Worm (Caenorhabditis elegans) whole organism, L2 larva: ENCODE measurements around the gene C06G3.3.

Source experiments
- C34F6.9 ChIP-seq: fragments of 150-350 bp; optimal IDR thresholded peaks from 2 replicates; lab custom pipeline; 2014; ENCODE audit warnings: missing biosample characterization, missing genetic modification characterization
- F13H6.1 ChIP-seq: sonication (generic microtip); optimal IDR thresholded peaks from 2 replicates; lab custom pipeline; 2016; ENCODE audit warnings: missing genetic modification characterization, missing compliant biosample characterization
- R02D3.7 ChIP-seq: fragments of 150-350 bp; optimal IDR thresholded peaks from 2 replicates; lab custom pipeline; 2014; ENCODE audit warnings: missing biosample characterization, missing genetic modification characterization
- Y55F3AM.14 ChIP-seq: fragments of 200-800 bp; sonication (Bioruptor generic); optimal IDR thresholded peaks from 2 replicates; lab custom pipeline; 2018; ENCODE audit warnings: mild to moderate bottlenecking, missing genetic modification characterization, missing compliant biosample characterization
- ZK546.5 ChIP-seq: sonication (generic microtip); optimal IDR thresholded peaks from 2 replicates; lab custom pipeline; 2017; ENCODE audit warnings: missing biosample characterization, missing genetic modification characterization
- alr-1 ChIP-seq: fragments of 150-350 bp; optimal IDR thresholded peaks from 2 replicates; lab custom pipeline; 2014; ENCODE audit warnings: missing biosample characterization, missing genetic modification characterization
- aly-2 ChIP-seq: fragments of 150-350 bp; optimal IDR thresholded peaks from 2 replicates; lab custom pipeline; 2014; ENCODE audit warnings: missing biosample characterization, missing genetic modification characterization
- ama-1 ChIP-seq: fragments of 150-350 bp; optimal IDR thresholded peaks from 2 replicates; lab custom pipeline; 2018; ENCODE audit warnings: inconsistent platforms
- ceh-16 ChIP-seq: fragments of 150-350 bp; optimal IDR thresholded peaks from 2 replicates; lab custom pipeline; 2014; ENCODE audit warnings: missing biosample characterization, missing genetic modification characterization
- ceh-82 ChIP-seq: fragments of 150-350 bp; optimal IDR thresholded peaks from 2 replicates; lab custom pipeline; 2014; ENCODE audit warnings: missing biosample characterization, missing genetic modification characterization
- crh-2 ChIP-seq: sonication (generic microtip); optimal IDR thresholded peaks from 2 replicates; lab custom pipeline; 2017; ENCODE audit warnings: missing biosample characterization, missing genetic modification characterization
- dmd-4 ChIP-seq: sonication (generic microtip); optimal IDR thresholded peaks from 2 replicates; lab custom pipeline; 2017; ENCODE audit warnings: missing biosample characterization, missing genetic modification characterization
- egl-27 ChIP-seq: sonication (generic microtip); optimal IDR thresholded peaks from 3 replicates; lab custom pipeline; 2017; ENCODE audit warnings: missing biosample characterization, missing genetic modification reagents, missing genetic modification characterization
- elt-1 ChIP-seq: fragments of 150-350 bp; optimal IDR thresholded peaks from 2 replicates; lab custom pipeline; 2014; ENCODE audit warnings: missing biosample characterization, missing genetic modification characterization
- elt-3 ChIP-seq: sonication (generic microtip); optimal IDR thresholded peaks from 2 replicates; lab custom pipeline; 2017; ENCODE audit warnings: missing biosample characterization, missing genetic modification characterization
- fos-1 ChIP-seq: fragments of 150-350 bp; optimal IDR thresholded peaks from 2 replicates; lab custom pipeline; 2014; ENCODE audit warnings: missing biosample characterization, missing genetic modification characterization
- gmeb-1 ChIP-seq: fragments of 150-350 bp; optimal IDR thresholded peaks from 2 replicates; lab custom pipeline; 2014; ENCODE audit warnings: missing biosample characterization, missing genetic modification characterization
- lin-11 ChIP-seq: fragments of 150-350 bp; sonication (generic microtip); optimal IDR thresholded peaks from 2 replicates; lab custom pipeline; 2014; ENCODE audit warnings: missing biosample characterization, missing genetic modification characterization, inconsistent platforms, mixed read lengths
- lin-13 ChIP-seq: fragments of 150-350 bp; optimal IDR thresholded peaks from 2 replicates; lab custom pipeline; 2014; ENCODE audit warnings: missing biosample characterization, missing genetic modification reagents, missing genetic modification characterization
- lin-39 ChIP-seq: fragments of 150-350 bp; optimal IDR thresholded peaks from 2 replicates; lab custom pipeline; 2014; ENCODE audit warnings: missing biosample characterization, missing genetic modification reagents, missing genetic modification characterization
- lsy-2 ChIP-seq, 2 experiments: fragments of 150-350 bp in 1 of 2; sonication (generic microtip) in 1 of 2; optimal IDR thresholded peaks; 2 replicates each; lab custom pipeline; 2014 to 2017; ENCODE audit warnings: missing biosample characterization in 2 of 2, missing genetic modification characterization in 2 of 2
- mab-5 ChIP-seq: fragments of 150-350 bp; optimal IDR thresholded peaks from 2 replicates; lab custom pipeline; 2014; ENCODE audit warnings: missing biosample characterization, missing genetic modification characterization
- mbf-1 ChIP-seq: sonication (generic microtip); optimal IDR thresholded peaks from 2 replicates; lab custom pipeline; 2017; ENCODE audit warnings: missing biosample characterization, missing genetic modification characterization
- mdl-1 ChIP-seq, 2 experiments: fragments of 150-350 bp in 1 of 2; sonication (generic microtip) in 1 of 2; optimal IDR thresholded peaks; 2 replicates each; lab custom pipeline; 2017; ENCODE audit warnings: missing biosample characterization in 2 of 2, missing genetic modification characterization in 2 of 2
- nhr-10 ChIP-seq: sonication (generic microtip); optimal IDR thresholded peaks from 2 replicates; lab custom pipeline; 2017; ENCODE audit warnings: missing biosample characterization, missing genetic modification characterization
- nhr-11 ChIP-seq: fragments of 150-350 bp; optimal IDR thresholded peaks from 2 replicates; lab custom pipeline; 2014; ENCODE audit warnings: missing biosample characterization, missing genetic modification characterization
- nhr-12 ChIP-seq: fragments of 150-350 bp; optimal IDR thresholded peaks from 2 replicates; lab custom pipeline; 2014; ENCODE audit warnings: missing biosample characterization, missing genetic modification characterization
- nhr-129 ChIP-seq: fragments of 150-350 bp; optimal IDR thresholded peaks from 2 replicates; lab custom pipeline; 2014; ENCODE audit warnings: missing biosample characterization, missing genetic modification characterization
- nhr-21 ChIP-seq: fragments of 150-350 bp; optimal IDR thresholded peaks from 2 replicates; lab custom pipeline; 2014; ENCODE audit warnings: missing biosample characterization, missing genetic modification characterization
- nhr-23 ChIP-seq: fragments of 150-350 bp; optimal IDR thresholded peaks from 2 replicates; lab custom pipeline; 2014; ENCODE audit warnings: missing biosample characterization, missing genetic modification reagents, missing genetic modification characterization
- nhr-237 ChIP-seq: fragments of 150-350 bp; optimal IDR thresholded peaks from 2 replicates; lab custom pipeline; 2014; ENCODE audit warnings: missing biosample characterization, missing genetic modification characterization
- nhr-25 ChIP-seq: fragments of 150-350 bp; sonication (generic microtip); optimal IDR thresholded peaks from 3 replicates; lab custom pipeline; 2014; ENCODE audit warnings: missing biosample characterization, missing genetic modification characterization
- nhr-6 ChIP-seq: fragments of 150-350 bp; optimal IDR thresholded peaks from 2 replicates; lab custom pipeline; 2014; ENCODE audit warnings: missing biosample characterization, missing genetic modification characterization
- nhr-77 ChIP-seq: fragments of 150-350 bp; optimal IDR thresholded peaks from 2 replicates; lab custom pipeline; 2014; ENCODE audit warnings: missing biosample characterization, missing genetic modification characterization
- peb-1 ChIP-seq: fragments of 150-350 bp; optimal IDR thresholded peaks from 2 replicates; lab custom pipeline; 2014; ENCODE audit warnings: missing biosample characterization, missing genetic modification characterization
- sem-4 ChIP-seq: fragments of 150-350 bp; optimal IDR thresholded peaks from 2 replicates; lab custom pipeline; 2014; ENCODE audit warnings: missing biosample characterization, missing genetic modification reagents, missing genetic modification characterization
- skn-1 ChIP-seq: sonication (generic microtip); optimal IDR thresholded peaks from 2 replicates; lab custom pipeline; 2017; ENCODE audit warnings: missing biosample characterization, missing genetic modification characterization
- sma-3 ChIP-seq: sonication (generic microtip); optimal IDR thresholded peaks from 2 replicates; lab custom pipeline; 2016; ENCODE audit warnings: missing genetic modification reagents, missing genetic modification characterization, missing compliant biosample characterization
- sma-9 ChIP-seq, 2 experiments: fragments of 150-350 bp in 1 of 2; sonication (generic microtip) in 1 of 2; optimal IDR thresholded peaks; 2 replicates each; lab custom pipeline; 2014 to 2016; ENCODE audit warnings: missing genetic modification characterization in 2 of 2, mild to moderate bottlenecking in 1 of 2, missing biosample characterization in 1 of 2, missing compliant biosample characterization in 1 of 2, missing genetic modification reagents in 1 of 2, moderate library complexity in 1 of 2
- snpc-4 ChIP-seq: fragments of 150-350 bp; optimal IDR thresholded peaks from 2 replicates; lab custom pipeline; 2014; ENCODE audit warnings: missing biosample characterization, missing genetic modification characterization
- unc-39 ChIP-seq: fragments of 150-350 bp; optimal IDR thresholded peaks from 2 replicates; lab custom pipeline; 2014; ENCODE audit warnings: missing biosample characterization, missing genetic modification characterization
- unc-55 ChIP-seq: fragments of 150-350 bp; sonication (generic microtip); optimal IDR thresholded peaks from 3 replicates; lab custom pipeline; 2014; ENCODE audit warnings: missing biosample characterization, missing genetic modification reagents, missing genetic modification characterization
- unc-62 ChIP-seq: fragments of 150-350 bp; optimal IDR thresholded peaks from 2 replicates; lab custom pipeline; 2014; ENCODE audit warnings: missing biosample characterization, missing genetic modification reagents, missing genetic modification characterization
- zag-1 ChIP-seq: fragments of 150-350 bp; optimal IDR thresholded peaks from 2 replicates; lab custom pipeline; 2014; ENCODE audit warnings: missing biosample characterization, missing genetic modification characterization
- ztf-1 ChIP-seq: fragments of 200-800 bp; sonication (Bioruptor generic); conservative IDR thresholded peaks from 2 replicates; pipeline ENCODE4 v1.3.6; 2022; ENCODE audit warnings: missing genetic modification characterization, missing compliant biosample characterization
- ztf-11 ChIP-seq: sonication (generic microtip); optimal IDR thresholded peaks from 2 replicates; lab custom pipeline; 2017; ENCODE audit warnings: missing biosample characterization, missing genetic modification characterization

C06G3.3 gene

ce11 chrIV:7083382-7083784 lies 47.5 kb downstream of the C06G3.3 start, which contains the start of gene Y43B11AR.3:
Gene Y43B11AR.3 (minus strand): TSS chrIV:7083716.
- TF ChIP-seq mab-5 (tag; lab: Kevin White, UChicago) (no peak), ama-1 (lab: Kevin White, UChicago) (peak; percentile 46), nhr-11 (peak; percentile 33), lin-11 (no peak), gmeb-1 (tag; lab: Kevin White, UChicago) (no peak), Y55F3AM.14 (no peak)

ce11 chrIV:7083976-7084375 lies 48.1 kb downstream of the C06G3.3 start:
- TF ChIP-seq fos-1 (tag; lab: Kevin White, UChicago) (no peak), gmeb-1 (tag; lab: Kevin White, UChicago) (no peak), snpc-4 (tag; lab: Kevin White, UChicago) (no peak), egl-27 (no peak), lin-13 (GFP tag; lab: Kevin White, UChicago) (no peak), ama-1 (lab: Kevin White, UChicago) (no peak), nhr-129 (tag; lab: Kevin White, UChicago) (no peak), sem-4 (no peak), dmd-4 (tag; lab: Kevin White, UChicago) (no peak), nhr-11 (no peak), crh-2 (tag; lab: Kevin White, UChicago) (no peak), aly-2 (tag; lab: Kevin White, UChicago) (no peak), elt-1 (no peak), unc-62 (no peak), ZK546.5 (tag; lab: Kevin White, UChicago) (no peak), nhr-237 (no peak), C34F6.9 (no peak), sma-9 (GFP tag; optimal IDR thresholded peaks at IDR 0.05; lab: Kevin White, UChicago) (no peak), sma-9 (tag; optimal IDR thresholded peaks at IDR 0.05; lab: Kevin White, UChicago) (no peak), zag-1 (no peak)
- TF ChIP-seq, all 48 proteins: peak for 0

- TF ChIP-seq nhr-23 (tag; lab: Kevin White, UChicago) = no peak
- TF ChIP-seq gmeb-1 (tag; lab: Kevin White, UChicago) = peak; percentile 90
- TF ChIP-seq mab-5 (tag; lab: Kevin White, UChicago) = peak; percentile 79
- TF ChIP-seq nhr-11 = no peak
- TF ChIP-seq sma-3 (GFP tag; lab: Kevin White, UChicago) = peak; percentile 88
- peak; percentile 92 for TF ChIP-seq unc-55
- peak; percentile 87 for TF ChIP-seq lin-11
- no peak for TF ChIP-seq nhr-12 (tag; lab: Kevin White, UChicago)
- TF ChIP-seq ceh-16 = peak; percentile 16
- TF ChIP-seq ZK546.5 (tag; lab: Kevin White, UChicago) = peak; percentile 35
- no peak for TF ChIP-seq ztf-11 (tag; lab: Kevin White, UChicago)
- no peak for TF ChIP-seq ztf-1
- peak; percentile 95 for TF ChIP-seq C34F6.9
- no peak for TF ChIP-seq Y55F3AM.14
- peak; percentile 59 for TF ChIP-seq zag-1
- TF ChIP-seq ama-1 (lab: Kevin White, UChicago) = peak; percentile 71
- TF ChIP-seq fos-1 (tag; lab: Kevin White, UChicago) = peak; percentile 85
- no peak for TF ChIP-seq nhr-237
- TF ChIP-seq aly-2 (tag; lab: Kevin White, UChicago) = no peak
- TF ChIP-seq F13H6.1 (tag; lab: Kevin White, UChicago) = peak; percentile 79
- peak; percentile 63 for TF ChIP-seq egl-27
- peak; percentile 75 for TF ChIP-seq sma-9 (GFP tag; optimal IDR thresholded peaks at IDR 0.05; lab: Kevin White, UChicago)
- TF ChIP-seq sma-9 (tag; optimal IDR thresholded peaks at IDR 0.05; lab: Kevin White, UChicago) = no peak
- no peak for TF ChIP-seq mbf-1
- TF ChIP-seq R02D3.7 (tag; lab: Kevin White, UChicago) = peak; percentile 36
- TF ChIP-seq nhr-25 = peak; percentile 93
- no peak for TF ChIP-seq unc-39 (tag; lab: Kevin White, UChicago)
- TF ChIP-seq sem-4 = peak; percentile 79
- no peak for TF ChIP-seq peb-1 (tag; lab: Kevin White, UChicago)
- TF ChIP-seq lin-13 (GFP tag; lab: Kevin White, UChicago) = peak; percentile 90
- peak in 1 of 2 experiments; percentile 49 for TF ChIP-seq mdl-1 (tag; optimal IDR thresholded peaks at IDR 0.05; lab: Kevin White, UChicago)
- TF ChIP-seq lin-39 (tag; lab: Kevin White, UChicago) = no peak
- TF ChIP-seq elt-1 = no peak
- TF ChIP-seq nhr-10 (tag; lab: Kevin White, UChicago) = peak; percentile 23
- peak; percentile 78 for TF ChIP-seq snpc-4 (tag; lab: Kevin White, UChicago)
- peak; percentile 78 to 95 for TF ChIP-seq lsy-2 (tag; optimal IDR thresholded peaks at IDR 0.05; lab: Kevin White, UChicago)
- no peak for TF ChIP-seq nhr-77 (tag; lab: Kevin White, UChicago)
- TF ChIP-seq dmd-4 (tag; lab: Kevin White, UChicago) = no peak
- TF ChIP-seq alr-1 (tag; lab: Kevin White, UChicago) = no peak
- TF ChIP-seq elt-3 (tag; lab: Kevin White, UChicago) = no peak
- TF ChIP-seq ceh-82 = no peak
- TF ChIP-seq skn-1 (tag; lab: Kevin White, UChicago) = peak; percentile 17
- TF ChIP-seq unc-62 = no peak
- TF ChIP-seq nhr-6 = peak; percentile 66
- TF ChIP-seq nhr-21 (tag; lab: Kevin White, UChicago) = peak; percentile 82
- TF ChIP-seq nhr-129 (tag; lab: Kevin White, UChicago) = peak; percentile 84
- peak; percentile 92 for TF ChIP-seq crh-2 (tag; lab: Kevin White, UChicago)
These were observed 48.8 kb downstream of the C06G3.3 start, which contains the start of gene rps-4 for ce11 chrIV:7084632-7085160. Gene rps-4 (minus strand): TSS chrIV:7084682.
